Worm (Caenorhabditis elegans): ENCODE measurements around the gene spig-10.

Gene spig-10

DNA sequence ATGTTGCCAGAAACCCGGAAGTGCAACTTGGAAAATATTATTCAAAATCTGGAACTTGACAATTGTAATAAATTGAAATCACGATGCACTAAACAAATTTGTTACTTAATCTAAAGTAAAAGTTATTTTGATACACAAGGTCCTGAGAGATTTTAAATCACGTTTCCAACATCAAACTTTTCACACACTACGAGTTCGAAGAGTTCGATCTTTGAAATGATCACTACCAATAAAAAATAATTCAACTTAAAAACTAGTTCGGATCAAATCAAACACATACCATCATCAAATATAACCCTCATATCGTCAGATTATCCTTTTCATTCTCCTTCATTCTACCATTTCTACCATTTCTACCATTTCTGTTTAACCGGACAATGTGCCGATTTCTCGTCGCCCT is at the start of gene spig-10:
Gene spig-10, plus strand, starts transcription at position 301 of the 400 bp plus-strand sequence.
- no peak for TF ChIP-seq unc-62 (GFP tag; optimal IDR thresholded peaks at IDR 0.05)

DNA sequence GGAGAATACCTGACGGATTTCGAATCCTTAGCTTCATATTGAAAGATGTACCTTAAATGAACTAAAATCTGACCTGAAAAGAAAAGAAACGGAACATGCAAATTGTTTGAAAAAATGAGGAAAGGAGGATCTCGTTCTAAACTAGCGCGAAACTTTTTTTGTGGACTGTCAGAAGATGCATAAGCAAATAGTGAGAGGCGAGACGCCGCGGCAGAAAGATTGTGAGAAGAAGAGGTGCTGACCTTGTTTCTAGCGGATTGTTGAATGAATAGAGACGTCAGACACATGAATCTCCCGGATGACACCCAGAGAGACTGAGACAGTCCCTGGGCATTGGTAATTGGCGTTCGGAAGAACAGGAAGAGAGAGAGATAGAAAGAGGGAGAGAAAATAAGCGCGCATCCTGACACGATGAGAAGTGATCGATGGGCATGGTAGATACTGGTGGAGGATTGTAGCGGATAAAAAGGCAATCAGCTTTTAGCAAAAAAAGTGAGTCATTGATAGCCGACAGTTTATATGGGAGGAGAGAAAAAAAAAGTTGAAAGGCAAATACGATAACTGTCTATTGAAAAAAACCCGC is 36.0 kb upstream of the spig-10 start, which contains the start of gene ptr-15:
Gene ptr-15, minus strand, starts transcription at position 51 of the 583 bp plus-strand sequence.
- TF ChIP-seq unc-62 (GFP tag; optimal IDR thresholded peaks at IDR 0.05) = no peak

DNA sequence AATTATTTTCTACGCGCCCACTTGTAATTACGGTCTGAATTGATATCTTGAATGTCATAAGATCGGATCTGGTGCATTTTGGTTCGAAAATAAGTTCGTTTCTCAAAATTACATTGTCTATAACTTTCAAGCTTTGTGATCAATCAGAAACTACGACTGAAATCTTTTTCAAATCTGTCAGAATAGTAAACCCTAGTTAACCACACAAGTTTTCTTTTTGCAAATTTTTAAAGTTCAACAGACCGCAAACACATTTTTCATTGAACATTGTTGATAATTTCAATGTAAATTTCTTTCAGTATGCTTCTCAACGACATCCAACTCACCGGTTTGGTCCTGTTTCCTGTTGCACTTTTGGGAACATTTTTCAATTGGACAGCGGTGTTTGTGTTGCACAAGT is 34.5 kb upstream of the spig-10 start, which contains the start of gene srx-59:
Gene srx-59, plus strand, starts transcription at position 301 of the 400 bp plus-strand sequence.
- no peak for TF ChIP-seq unc-62 (GFP tag; optimal IDR thresholded peaks at IDR 0.05)

DNA sequence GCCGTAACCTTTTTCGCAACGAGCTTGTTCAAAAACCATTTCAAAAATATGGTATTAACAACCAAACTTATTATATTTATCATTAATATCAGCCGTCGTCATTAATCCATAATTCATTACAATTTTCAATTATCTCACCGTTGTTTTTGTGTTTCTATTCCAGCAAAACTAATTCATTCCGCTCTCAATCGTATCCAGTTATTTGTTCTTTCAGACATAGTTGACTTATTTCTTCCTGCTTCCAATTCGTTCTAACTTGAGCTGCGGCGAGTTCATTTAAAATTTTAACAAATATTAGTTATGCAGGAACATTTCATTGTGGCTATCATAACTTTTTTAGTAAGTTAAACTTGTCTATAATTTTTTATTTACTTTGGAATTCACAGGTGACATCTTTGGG is 30.0 kb upstream of the spig-10 start, which contains the start of gene srx-16:
Gene srx-16, plus strand, starts transcription at position 301 of the 400 bp plus-strand sequence.
- TF ChIP-seq unc-62 (GFP tag; optimal IDR thresholded peaks at IDR 0.05) = no peak

DNA sequence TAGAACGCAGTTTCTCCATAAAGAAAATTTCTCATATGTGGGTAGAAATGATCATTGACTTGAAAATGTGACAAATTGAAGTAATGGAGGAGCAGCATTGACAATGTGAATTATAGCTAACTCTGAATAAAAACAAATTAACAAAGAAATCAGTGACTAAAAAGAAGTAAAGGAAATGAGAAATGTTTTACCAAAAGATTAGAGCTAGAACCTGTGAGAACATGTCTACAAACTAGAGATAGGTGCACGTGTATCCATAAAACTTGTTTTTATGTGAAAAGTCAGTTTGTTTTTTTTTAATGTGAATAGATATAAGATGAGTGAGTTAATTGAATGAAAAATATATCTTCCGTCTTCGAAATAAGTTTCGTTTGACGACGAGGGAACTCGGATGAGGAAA is 27.0 kb upstream of the spig-10 start, which contains the start of gene sre-12:
Gene sre-12, minus strand, starts transcription at position 101 of the 400 bp plus-strand sequence.
- TF ChIP-seq unc-62 (GFP tag; optimal IDR thresholded peaks at IDR 0.05) = no peak

DNA sequence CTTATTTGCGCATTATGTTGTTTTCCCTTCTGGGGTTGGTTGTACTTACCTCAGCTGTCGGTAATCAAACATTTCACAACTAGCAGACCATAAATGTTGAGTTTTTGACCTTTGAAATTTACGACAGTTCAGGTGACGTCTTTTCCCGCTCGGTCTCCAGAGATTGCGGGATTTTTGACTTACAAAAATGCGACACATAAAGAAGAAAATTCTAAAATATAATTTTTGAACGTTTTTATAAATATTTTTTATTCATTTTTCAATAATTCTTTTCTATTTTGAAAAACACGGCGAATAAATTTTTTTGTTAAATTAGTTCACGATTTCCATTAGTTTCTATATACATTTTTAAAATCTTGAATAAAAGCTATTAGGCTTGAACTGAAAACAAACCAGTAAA is 23.3 kb upstream of the spig-10 start, which contains the start of gene nhr-161:
Gene nhr-161, minus strand, starts transcription at position 101 of the 400 bp plus-strand sequence.
- no peak for TF ChIP-seq unc-62 (GFP tag; optimal IDR thresholded peaks at IDR 0.05)

DNA sequence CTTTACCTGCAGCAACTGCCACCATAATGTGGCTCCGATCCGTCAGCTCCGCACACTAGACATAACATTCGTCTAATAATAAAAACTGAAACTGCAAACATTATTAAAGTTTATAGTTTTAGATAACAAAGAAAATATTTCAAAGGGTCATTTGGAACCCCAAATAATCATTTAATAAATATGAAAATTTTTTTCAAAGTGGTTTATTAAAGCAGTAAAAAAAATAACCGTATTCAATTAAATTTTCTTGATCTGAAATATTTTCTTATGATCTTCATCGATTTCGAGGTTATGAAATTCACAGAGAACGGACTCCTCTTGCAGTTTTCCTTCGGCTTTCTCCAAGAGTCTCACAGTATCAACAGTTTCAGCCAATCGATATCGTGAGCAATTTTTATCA is 20.1 kb upstream of the spig-10 start, which contains the start of gene nhr-163:
Gene nhr-163, minus strand, starts transcription at position 101 of the 400 bp plus-strand sequence.
- TF ChIP-seq unc-62 (GFP tag; optimal IDR thresholded peaks at IDR 0.05) = no peak

DNA sequence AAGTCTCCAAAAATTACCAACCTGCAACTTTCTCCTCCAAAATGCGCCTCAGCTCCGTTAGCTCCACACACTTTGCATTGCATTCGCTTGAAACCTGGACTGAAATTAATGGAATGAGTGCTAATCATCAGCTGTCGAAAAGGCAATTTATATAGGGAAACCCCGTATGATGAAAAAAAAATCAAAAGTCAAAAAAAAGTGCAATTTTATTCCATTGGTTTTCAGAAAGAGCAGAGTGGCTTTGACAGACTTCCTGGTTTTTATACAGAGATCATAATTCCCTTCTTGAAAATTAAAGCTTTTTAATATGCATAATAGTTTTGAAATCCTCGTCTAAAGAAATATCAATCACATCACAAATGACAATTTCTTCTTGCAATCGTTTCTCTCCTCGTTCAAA is 18.4 kb upstream of the spig-10 start, which contains the start of gene nhr-139:
Gene nhr-139, minus strand, starts transcription at position 101 of the 400 bp plus-strand sequence.
- no peak for TF ChIP-seq unc-62 (GFP tag; optimal IDR thresholded peaks at IDR 0.05)

DNA sequence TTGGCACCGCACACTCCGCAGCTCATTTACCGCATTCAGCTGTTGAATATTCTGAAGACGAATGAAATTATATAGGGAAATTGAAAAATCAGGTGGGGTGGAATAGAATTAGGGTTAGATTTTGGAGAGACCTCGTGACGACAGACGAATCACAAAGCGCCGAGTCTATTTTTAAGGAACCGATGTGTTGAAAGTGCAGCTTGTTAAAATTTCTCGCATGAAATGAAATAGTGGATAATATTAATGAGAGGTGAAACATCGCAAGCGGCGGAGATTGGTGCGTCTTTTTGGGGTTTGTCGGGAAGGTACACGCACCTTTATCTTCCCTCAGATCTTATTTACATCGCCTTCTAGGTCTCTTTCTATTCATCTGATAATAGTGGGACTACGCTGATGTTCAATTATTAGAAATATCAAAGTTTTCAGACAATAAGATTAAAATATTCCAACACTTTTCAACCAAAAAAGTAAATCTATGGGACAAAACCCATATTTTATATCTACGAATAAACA is 16.4 kb upstream of the spig-10 start, which contains the start of gene nhr-140:
Gene nhr-140, minus strand, starts transcription at position 51 of the 513 bp plus-strand sequence.
- TF ChIP-seq unc-62 (GFP tag; optimal IDR thresholded peaks at IDR 0.05) = no peak

DNA sequence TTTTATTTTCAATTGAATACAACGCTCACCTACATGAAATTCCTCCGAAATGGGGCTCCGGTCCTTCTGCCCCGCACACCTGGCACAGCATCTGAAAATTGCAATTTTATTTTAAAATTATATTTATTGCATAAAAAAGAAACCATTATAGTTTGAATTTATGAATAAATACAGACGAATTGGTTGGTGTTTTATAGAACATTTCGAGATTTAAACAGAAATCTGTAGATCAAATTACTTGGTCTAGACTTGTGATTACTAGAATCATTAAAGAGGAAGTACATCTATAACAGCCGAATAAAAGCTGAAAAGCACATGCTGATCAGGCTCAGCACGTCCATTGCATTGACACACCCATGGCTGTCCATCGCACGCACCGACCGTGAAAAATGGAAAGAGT is 14.3 kb upstream of the spig-10 start, which contains the start of gene nhr-162:
Gene nhr-162, minus strand, starts transcription at position 101 of the 400 bp plus-strand sequence.
- TF ChIP-seq unc-62 (GFP tag; optimal IDR thresholded peaks at IDR 0.05) = no peak

DNA sequence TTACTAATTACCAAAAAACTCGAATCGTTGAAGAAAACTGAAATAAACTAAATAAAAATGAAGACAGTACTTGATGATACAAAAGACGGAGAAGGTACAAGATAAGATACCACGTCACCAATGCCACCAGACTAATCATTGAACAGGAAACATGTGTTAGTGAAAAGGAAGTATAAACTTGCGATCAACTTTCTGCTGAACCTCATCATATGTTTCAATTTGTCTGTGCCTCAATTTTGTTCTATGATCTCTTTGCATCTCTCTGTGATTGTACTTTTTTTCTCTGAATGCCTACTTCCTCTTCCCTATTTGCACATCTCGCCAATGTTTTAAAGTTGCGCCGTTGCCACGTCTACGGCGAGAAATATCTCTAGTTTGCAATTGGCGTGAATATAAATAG is 12.1 kb upstream of the spig-10 start:
- no peak for TF ChIP-seq unc-62 (GFP tag; optimal IDR thresholded peaks at IDR 0.05)

DNA sequence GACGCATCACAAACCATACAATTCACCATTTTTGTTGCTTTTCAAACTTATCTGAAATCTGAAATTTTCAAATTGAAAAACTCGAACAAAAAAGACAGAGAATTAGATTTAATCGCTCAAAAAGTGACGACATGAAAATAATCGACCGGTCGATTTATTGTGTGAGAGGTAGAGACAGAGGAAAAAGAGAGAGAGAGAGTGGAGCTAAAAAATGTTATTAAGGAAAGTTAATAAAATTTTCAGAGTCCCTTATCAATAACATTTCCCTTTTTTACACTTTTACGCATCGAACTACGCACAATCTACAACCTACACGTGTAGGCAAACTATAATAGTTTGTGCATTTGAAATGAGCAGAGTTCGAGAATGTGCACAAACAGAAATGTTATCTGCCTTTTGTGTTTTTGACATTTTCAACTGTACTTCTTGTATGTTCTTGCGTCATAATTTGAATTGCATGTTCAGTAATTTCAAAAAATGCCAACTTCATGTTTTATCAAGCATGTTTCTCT is 9.0 kb upstream of the spig-10 start, which contains the start of gene nhr-107:
Gene nhr-107, minus strand, starts transcription at position 51 of the 512 bp plus-strand sequence.
- no peak for TF ChIP-seq unc-62 (GFP tag; optimal IDR thresholded peaks at IDR 0.05)

DNA sequence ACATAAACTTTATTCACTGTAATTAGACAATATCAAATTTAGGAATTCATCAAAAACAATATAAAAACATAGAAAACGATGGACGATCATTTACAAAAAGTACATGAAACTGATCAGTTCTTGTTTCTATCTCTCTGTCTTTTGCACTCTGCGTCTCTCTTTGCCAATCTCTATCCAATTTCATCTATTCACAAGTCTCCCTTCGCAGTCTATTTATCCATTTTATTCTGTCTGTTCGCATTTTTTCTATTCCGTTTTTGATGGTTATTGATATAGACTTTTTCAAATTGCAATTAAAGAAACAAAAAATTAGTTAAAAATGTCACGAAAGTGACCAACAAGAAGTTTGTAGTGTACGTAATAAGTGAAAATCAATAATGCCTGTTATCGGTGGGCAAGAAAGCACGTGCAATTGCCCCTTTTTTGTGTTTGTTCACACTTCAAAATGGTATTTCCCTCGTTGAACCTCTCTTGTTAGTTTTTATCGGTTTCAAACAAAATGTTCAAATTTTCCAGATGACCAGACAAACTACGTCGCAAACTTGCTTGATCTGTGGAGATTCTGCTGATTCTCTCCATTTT is 7.7 kb upstream of the spig-10 start, which contains the start of gene nhr-42:
Gene nhr-42, plus strand, starts transcription at position 517 of the 582 bp plus-strand sequence.
- TF ChIP-seq unc-62 (GFP tag; optimal IDR thresholded peaks at IDR 0.05) = no peak

DNA sequence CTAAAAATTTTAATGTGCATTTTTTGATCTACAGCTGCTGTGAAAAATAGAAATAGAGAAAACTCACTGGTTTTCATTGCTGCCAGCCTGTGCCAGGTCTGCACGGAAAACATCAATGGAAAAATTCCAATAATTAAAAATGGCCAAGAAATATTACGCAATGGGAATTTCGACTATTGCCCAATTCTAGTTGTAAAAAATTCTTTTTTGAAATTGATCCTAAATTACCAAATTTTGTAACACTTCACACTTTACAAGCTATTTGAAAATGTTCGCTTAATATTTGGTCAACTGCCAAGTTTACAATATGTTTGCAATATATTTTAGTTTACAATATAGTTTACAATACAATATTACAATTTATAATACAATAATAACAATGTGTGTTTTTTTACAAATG is 5.3 kb upstream of the spig-10 start:
- no peak for TF ChIP-seq unc-62 (GFP tag; optimal IDR thresholded peaks at IDR 0.05)

DNA sequence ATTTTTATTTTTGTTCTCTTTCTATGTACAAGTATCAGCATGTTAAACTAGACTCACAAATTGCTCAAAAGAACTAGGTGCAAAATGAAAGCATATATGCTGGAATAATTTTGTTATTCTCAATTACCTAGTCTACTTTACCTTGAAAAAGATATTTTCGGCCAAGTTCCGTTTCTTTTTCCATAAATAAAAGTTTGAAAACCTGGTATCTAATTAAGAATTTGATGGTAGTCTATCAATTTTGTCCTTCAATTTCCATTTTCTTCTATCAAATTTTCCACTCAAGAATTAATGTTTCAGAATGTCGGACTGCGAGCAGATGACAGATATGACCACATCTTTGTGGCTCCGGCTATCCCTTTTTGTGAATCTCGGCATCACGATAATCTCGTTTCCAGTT is 2.2 kb upstream of the spig-10 start, which contains the start of gene srab-4:
Gene srab-4, plus strand, starts transcription at position 301 of the 400 bp plus-strand sequence.
- TF ChIP-seq unc-62 (GFP tag; optimal IDR thresholded peaks at IDR 0.05) = no peak

DNA sequence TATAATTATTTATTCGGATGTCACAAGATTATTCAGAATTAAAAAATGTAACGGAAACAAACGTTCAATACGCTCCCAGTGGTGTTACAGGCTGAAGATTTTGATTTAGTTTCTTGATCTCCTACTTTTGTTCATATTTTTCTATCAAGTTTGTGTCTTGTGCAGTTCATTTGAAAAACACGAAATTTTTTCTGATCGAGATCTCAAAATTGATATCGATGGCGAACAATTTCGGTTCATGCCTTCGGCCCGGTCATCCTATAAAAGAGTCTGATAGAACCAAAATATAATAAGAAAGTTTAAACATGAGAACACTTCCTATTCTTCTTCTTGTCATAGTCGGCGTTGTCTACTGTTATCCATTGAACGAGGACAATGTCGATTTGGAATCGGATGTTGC is 1.2 kb downstream of the spig-10 start, which contains the start of gene drd-10:
Gene drd-10, plus strand, starts transcription at position 301 of the 400 bp plus-strand sequence.
- no peak for TF ChIP-seq unc-62 (GFP tag; optimal IDR thresholded peaks at IDR 0.05)
